Fruit fly (Drosophila melanogaster) whole organism, prepupa: ENCODE results near the gene mre11.

ENCODE experiments used
- CG10669 ChIP-seq: fragments of 200-800 bp; sonication (Bioruptor generic); optimal IDR thresholded peaks from 3 replicates; lab custom pipeline; 2018; ENCODE audit warnings: missing biosample characterization, mild to moderate bottlenecking, missing genetic modification characterization, moderate library complexity
- CG15336 ChIP-seq: fragments of 200-800 bp; sonication (Bioruptor generic); IDR thresholded peaks from 2 replicates; pipeline ENCODE4 v1.3.6; 2022; ENCODE audit warnings: missing biosample characterization, missing genetic modification characterization
- CG16779 ChIP-seq: fragments of 200-800 bp; sonication (Bioruptor generic); optimal IDR thresholded peaks from 3 replicates; lab custom pipeline; 2017; ENCODE audit warnings: missing biosample characterization, mild to moderate bottlenecking, missing genetic modification characterization
- CG31627 ChIP-seq: fragments of 200-800 bp; sonication (Bioruptor generic); optimal IDR thresholded peaks from 3 replicates; lab custom pipeline; 2016; ENCODE audit warnings: missing biosample characterization, missing genetic modification characterization
- CG34406 ChIP-seq: fragments of 200-800 bp; sonication (Bioruptor generic); optimal IDR thresholded peaks from 3 replicates; lab custom pipeline; 2016; ENCODE audit warnings: missing biosample characterization, missing genetic modification characterization
- CG6276 ChIP-seq: fragments of 200-800 bp; sonication (Bioruptor generic); optimal IDR thresholded peaks from 2 replicates; lab custom pipeline; 2017; ENCODE audit warnings: missing biosample characterization, mild to moderate bottlenecking, missing genetic modification characterization
- Ets21C ChIP-seq: fragments of 200-800 bp; sonication (Bioruptor generic); optimal IDR thresholded peaks from 3 replicates; lab custom pipeline; 2016; ENCODE audit warnings: missing biosample characterization, missing genetic modification characterization
- Gug ChIP-seq: fragments of 200-800 bp; sonication (Bioruptor generic); IDR thresholded peaks from 2 replicates; pipeline ENCODE4 v1.3.6; 2022; ENCODE audit warnings: missing biosample characterization, missing genetic modification characterization
- Hr38 ChIP-seq: sonication (Bioruptor generic); optimal IDR thresholded peaks from 2 replicates; lab custom pipeline; 2016; ENCODE audit warnings: missing biosample characterization, missing genetic modification characterization
- cyc ChIP-seq: fragments of 200-800 bp; sonication (Bioruptor generic); optimal IDR thresholded peaks from 3 replicates; lab custom pipeline; 2016; ENCODE audit warnings: missing biosample characterization, missing genetic modification characterization
- lz ChIP-seq: fragments of 200-800 bp; sonication (Bioruptor generic); optimal IDR thresholded peaks from 3 replicates; lab custom pipeline; 2016; ENCODE audit warnings: missing biosample characterization, missing genetic modification characterization
- ss ChIP-seq, 2 experiments: fragments of 200-800 bp; sonication (Bioruptor generic); optimal IDR thresholded peaks; 2 replicates in 1 of 2; 3 replicates in 1 of 2; lab custom pipeline; 2017 to 2018; ENCODE audit warnings: mild to moderate bottlenecking in 2 of 2, missing biosample characterization in 2 of 2, missing genetic modification characterization in 2 of 2, moderate library complexity in 1 of 2
- svp ChIP-seq: fragments of 200-800 bp; sonication (Bioruptor generic); peaks from one replicate; lab custom pipeline; 2016; ENCODE audit warnings: missing biosample characterization, missing genetic modification characterization
- topi ChIP-seq: fragments of 200-800 bp; sonication (Bioruptor generic); optimal IDR thresholded peaks from 3 replicates; lab custom pipeline; 2016; ENCODE audit warnings: missing biosample characterization, missing genetic modification characterization

dm6 chr2L:11319221-11319620 is 37.3 kb downstream of the mre11 start:
- TF ChIP-seq ss (GFP tag; optimal IDR thresholded peaks at IDR 0.05; lab: Kevin White, UChicago) (no peak), svp (GFP tag; lab: Kevin White, UChicago) (peak; percentile 41), CG6276 (GFP tag; lab: Kevin White, UChicago) (no peak), lz (GFP tag; lab: Kevin White, UChicago) (no peak), CG15336 (GFP tag; lab: Robert Waterston, UW) (peak; percentile 57), CG34406 (no peak), Hr38 (GFP tag; lab: Kevin White, UChicago) (no peak), CG31627 (GFP tag; lab: Kevin White, UChicago) (no peak), Gug (GFP tag; lab: Robert Waterston, UW) (no peak), topi (GFP tag; lab: Kevin White, UChicago) (no peak), cyc (no peak), CG10669 (GFP tag; lab: Kevin White, UChicago) (no peak), CG16779 (tag; lab: Kevin White, UChicago) (no peak), Ets21C (no peak)
